Fruit fly (Drosophila melanogaster) whole organism, embryonic: Measurements from ENCODE around the gene CG34163.

Experiments
- Atf3 ChIP-seq: fragments of 200-800 bp; sonication (Bioruptor generic); optimal IDR thresholded peaks from 3 replicates; lab custom pipeline; 2016; ENCODE audit warnings: missing biosample characterization, missing genetic modification characterization
- CG10267 ChIP-seq: fragments of 200-800 bp; sonication (Bioruptor generic); optimal IDR thresholded peaks from 2 replicates; lab custom pipeline; 2018; ENCODE audit warnings: missing biosample characterization, mild to moderate bottlenecking, missing genetic modification characterization, moderate library complexity
- CG10321 ChIP-seq: fragments of 200-800 bp; sonication (Bioruptor generic); IDR thresholded peaks from 2 replicates; pipeline ENCODE4 v1.3.6; 2022; ENCODE audit warnings: missing biosample characterization, missing genetic modification characterization
- CG11398 ChIP-seq: fragments of 200-800 bp; sonication (Bioruptor generic); optimal IDR thresholded peaks from 2 replicates; lab custom pipeline; 2016; ENCODE audit warnings: missing biosample characterization, missing genetic modification characterization
- CG11560 ChIP-seq: fragments of 200-800 bp; sonication (Bioruptor generic); IDR thresholded peaks from 3 replicates; pipeline ENCODE4 v1.3.6; 2022; ENCODE audit warnings: missing biosample characterization, missing genetic modification characterization
- CG12942 ChIP-seq: fragments of 200-800 bp; sonication (Bioruptor generic); optimal IDR thresholded peaks from 3 replicates; lab custom pipeline; 2016; ENCODE audit warnings: missing biosample characterization, missing genetic modification characterization
- CG13287 ChIP-seq: fragments of 200-800 bp; sonication (Bioruptor generic); IDR thresholded peaks from 2 replicates; pipeline ENCODE4 v1.3.6; 2022; ENCODE audit warnings: missing biosample characterization, missing genetic modification characterization; ENCODE audit not compliant: partially characterized antibody
- CG1602 ChIP-seq: fragments of 200-800 bp; sonication (Bioruptor generic); optimal IDR thresholded peaks from 3 replicates; lab custom pipeline; 2016; ENCODE audit warnings: missing biosample characterization, missing genetic modification characterization
- CG2875 ChIP-seq: fragments of 200-800 bp; sonication (Bioruptor generic); optimal IDR thresholded peaks from 2 replicates; lab custom pipeline; 2017; ENCODE audit warnings: missing biosample characterization, mild to moderate bottlenecking, missing genetic modification characterization, missing genetic modification reagents
- CG3065 ChIP-seq: fragments of 200-800 bp; sonication (Bioruptor generic); optimal IDR thresholded peaks from 2 replicates; lab custom pipeline; 2016; ENCODE audit warnings: missing biosample characterization, missing genetic modification characterization
- CG33557 ChIP-seq: fragments of 200-800 bp; sonication (Bioruptor generic); optimal IDR thresholded peaks from 2 replicates; lab custom pipeline; 2019; ENCODE audit warnings: missing biosample characterization, mild to moderate bottlenecking, missing genetic modification characterization, moderate library complexity
- CG4617 ChIP-seq: fragments of 200-800 bp; sonication (Bioruptor generic); optimal IDR thresholded peaks from 3 replicates; lab custom pipeline; 2016; ENCODE audit warnings: missing biosample characterization, missing genetic modification characterization, borderline replicate concordance
- CG4854 ChIP-seq: fragments of 200-800 bp; sonication (Bioruptor generic); optimal IDR thresholded peaks from 2 replicates; lab custom pipeline; 2016; ENCODE audit warnings: missing biosample characterization, missing genetic modification characterization, inconsistent platforms
- CG6175 ChIP-seq: fragments of 200-800 bp; sonication (Bioruptor generic); IDR thresholded peaks from 3 replicates; pipeline ENCODE4 v1.3.6; 2022; ENCODE audit warnings: missing biosample characterization, missing genetic modification characterization
- CG7963 ChIP-seq: fragments of 200-800 bp; sonication (Bioruptor generic); IDR thresholded peaks from 3 replicates; pipeline ENCODE4 v1.3.6; 2022; ENCODE audit warnings: missing biosample characterization, missing genetic modification characterization; ENCODE audit not compliant: partially characterized antibody
- CG8388 ChIP-seq: fragments of 200-800 bp; sonication (Bioruptor generic); optimal IDR thresholded peaks from 2 replicates; lab custom pipeline; 2019; ENCODE audit warnings: missing biosample characterization, mild to moderate bottlenecking, missing genetic modification characterization, moderate library complexity
- CG8478 ChIP-seq: fragments of >200 bp; optimal IDR thresholded peaks from 2 replicates; lab custom pipeline; 2018
- CG9797 ChIP-seq: fragments of 200-800 bp; sonication (Bioruptor generic); optimal IDR thresholded peaks from 3 replicates; lab custom pipeline; 2018; ENCODE audit warnings: missing biosample characterization, mild to moderate bottlenecking, missing genetic modification characterization
- Dip3 ChIP-seq: fragments of 200-800 bp; sonication (Bioruptor generic); optimal IDR thresholded peaks from 3 replicates; lab custom pipeline; 2016; ENCODE audit warnings: missing biosample characterization, missing genetic modification characterization
- Dll ChIP-seq: fragments of 200-800 bp; sonication (Bioruptor generic); IDR thresholded peaks from 4 replicates; pipeline ENCODE4 v1.3.6; 2022; ENCODE audit warnings: missing biosample characterization, missing genetic modification characterization; ENCODE audit not compliant: partially characterized antibody
- Dp ChIP-seq: fragments of 200-800 bp; sonication (Bioruptor generic); optimal IDR thresholded peaks from 2 replicates; lab custom pipeline; 2018; ENCODE audit warnings: missing biosample characterization, mild to moderate bottlenecking, missing genetic modification characterization, moderate library complexity
- E2f2 ChIP-seq: fragments of 200-800 bp; sonication (Bioruptor generic); IDR thresholded peaks from 2 replicates; pipeline ENCODE4 v1.3.6; 2022; ENCODE audit warnings: missing biosample characterization, missing genetic modification characterization
- Fer3 ChIP-seq: fragments of 200-800 bp; sonication (Bioruptor generic); optimal IDR thresholded peaks from 2 replicates; lab custom pipeline; 2018; ENCODE audit warnings: missing biosample characterization, mild to moderate bottlenecking, missing genetic modification characterization, moderate library complexity
- MBD-R2 ChIP-seq: fragments of 200-800 bp; sonication (Bioruptor generic); IDR thresholded peaks from 2 replicates; pipeline ENCODE4 v1.3.6; 2022; ENCODE audit warnings: missing biosample characterization, missing genetic modification characterization
- MESR4 ChIP-seq: fragments of 200-800 bp; sonication (Bioruptor generic); optimal IDR thresholded peaks from 2 replicates; lab custom pipeline; 2018; ENCODE audit warnings: missing biosample characterization, mild to moderate bottlenecking, missing genetic modification characterization, moderate library complexity
- Optix ChIP-seq: fragments of 200-800 bp; sonication (Bioruptor generic); IDR thresholded peaks from 3 replicates; pipeline ENCODE4 v1.3.6; 2022; ENCODE audit warnings: missing biosample characterization, missing genetic modification characterization
- Trl ChIP-seq, 3 experiments: fragments of >200 bp in 2 of 3; fragments of 200-800 bp in 1 of 3; sonication (Bioruptor generic) in 1 of 3; optimal IDR thresholded peaks; 2 replicates in 1 of 3; 3 replicates in 2 of 3; lab custom pipeline; 2016 to 2017; ENCODE audit warnings: missing biosample characterization in 1 of 3, missing genetic modification characterization in 1 of 3
- ab ChIP-seq: fragments of 200-800 bp; sonication (Bioruptor generic); optimal IDR thresholded peaks from 2 replicates; lab custom pipeline; 2016; ENCODE audit warnings: missing biosample characterization, missing genetic modification characterization
- ac ChIP-seq: fragments of 200-800 bp; sonication (Bioruptor generic); optimal IDR thresholded peaks from 3 replicates; lab custom pipeline; 2017; ENCODE audit warnings: missing biosample characterization, mild to moderate bottlenecking, missing genetic modification characterization
- chn ChIP-seq: fragments of 200-800 bp; sonication (Bioruptor generic); optimal IDR thresholded peaks from 2 replicates; lab custom pipeline; 2016; ENCODE audit warnings: missing biosample characterization, missing genetic modification characterization
- crp ChIP-seq, 2 experiments: fragments of 200-800 bp; sonication (Bioruptor generic); optimal IDR thresholded peaks; 2 replicates in 1 of 2; 3 replicates in 1 of 2; lab custom pipeline; 2017; ENCODE audit warnings: missing biosample characterization in 2 of 2, missing genetic modification characterization in 2 of 2, mild to moderate bottlenecking in 1 of 2, moderate library complexity in 1 of 2
- emc ChIP-seq: fragments of 200-800 bp; sonication (Bioruptor generic); optimal IDR thresholded peaks from 2 replicates; lab custom pipeline; 2016; ENCODE audit warnings: missing biosample characterization, missing genetic modification characterization
- esg ChIP-seq: fragments of 200-800 bp; sonication (Bioruptor generic); conservative IDR thresholded peaks from 2 replicates; pipeline ENCODE4 v1.3.6; 2022; ENCODE audit warnings: missing biosample characterization, missing genetic modification characterization
- gfzf ChIP-seq: fragments of 200-800 bp; sonication (Bioruptor generic); optimal IDR thresholded peaks from 2 replicates; lab custom pipeline; 2016; ENCODE audit warnings: missing biosample characterization, mild to moderate bottlenecking, missing genetic modification characterization, moderate library complexity
- grn ChIP-seq: fragments of 200-800 bp; sonication (Bioruptor generic); optimal IDR thresholded peaks from 3 replicates; lab custom pipeline; 2017; ENCODE audit warnings: missing biosample characterization, missing genetic modification characterization
- nerfin-1 ChIP-seq: fragments of 200-800 bp; sonication (Bioruptor generic); optimal IDR thresholded peaks from 3 replicates; lab custom pipeline; 2019; ENCODE audit warnings: missing biosample characterization, mild to moderate bottlenecking, missing genetic modification characterization, moderate library complexity
- otp ChIP-seq: fragments of 200-800 bp; sonication (Bioruptor generic); IDR thresholded peaks from 3 replicates; pipeline ENCODE4, ENCODE4 v1.3.6; 2022; ENCODE audit warnings: missing biosample characterization, missing genetic modification characterization
- pnt ChIP-seq: fragments of 200-800 bp; sonication (Bioruptor generic); optimal IDR thresholded peaks from 3 replicates; lab custom pipeline; 2016; ENCODE audit warnings: missing biosample characterization, missing genetic modification characterization
- pzg ChIP-seq: fragments of 200-800 bp; sonication (Bioruptor generic); optimal IDR thresholded peaks from 3 replicates; lab custom pipeline; 2018; ENCODE audit warnings: missing biosample characterization, mild to moderate bottlenecking, missing genetic modification characterization, moderate library complexity
- rib ChIP-seq: fragments of 200-800 bp; sonication (Bioruptor generic); IDR thresholded peaks from 2 replicates; pipeline ENCODE4 v1.3.6; 2022; ENCODE audit warnings: missing biosample characterization, missing genetic modification characterization
- run ChIP-seq: fragments of 200-800 bp; sonication (Bioruptor generic); optimal IDR thresholded peaks from 3 replicates; lab custom pipeline; 2018; ENCODE audit warnings: missing biosample characterization, mild to moderate bottlenecking, missing genetic modification characterization
- sd ChIP-seq: fragments of 200-800 bp; sonication (Bioruptor generic); optimal IDR thresholded peaks from 3 replicates; lab custom pipeline; 2018; ENCODE audit warnings: missing biosample characterization, mild to moderate bottlenecking, missing genetic modification characterization, moderate library complexity
- sens ChIP-seq: fragments of 200-800 bp; sonication (Bioruptor generic); peaks from one replicate; lab custom pipeline; 2016; ENCODE audit warnings: missing biosample characterization, missing genetic modification characterization
- seq ChIP-seq: fragments of 200-800 bp; sonication (Bioruptor generic); IDR thresholded peaks from 2 replicates; pipeline ENCODE4 v1.3.6; 2022; ENCODE audit warnings: missing biosample characterization, missing genetic modification characterization
- slbo ChIP-seq: fragments of 200-800 bp; sonication (Bioruptor generic); IDR thresholded peaks from 2 replicates; pipeline ENCODE4 v1.3.6; 2022; ENCODE audit warnings: missing biosample characterization, missing genetic modification characterization
- sqz ChIP-seq: fragments of 200-800 bp; sonication (Bioruptor generic); optimal IDR thresholded peaks from 3 replicates; lab custom pipeline; 2018; ENCODE audit warnings: missing biosample characterization, mild to moderate bottlenecking, missing genetic modification characterization
- ssp ChIP-seq: fragments of 200-800 bp; sonication (Bioruptor generic); IDR thresholded peaks from 2 replicates; pipeline ENCODE4 v1.3.6; 2022; ENCODE audit warnings: missing biosample characterization, missing genetic modification characterization
- stwl ChIP-seq: fragments of 200-800 bp; sonication (Bioruptor generic); optimal IDR thresholded peaks from 3 replicates; lab custom pipeline; 2018; ENCODE audit warnings: missing biosample characterization, mild to moderate bottlenecking, missing genetic modification characterization, moderate library complexity
- unc-4 ChIP-seq: fragments of 200-800 bp; sonication (Bioruptor generic); IDR thresholded peaks from 2 replicates; pipeline ENCODE4 v1.3.6; 2022; ENCODE audit warnings: missing biosample characterization, missing genetic modification characterization; ENCODE audit not compliant: partially characterized antibody
- vfl ChIP-seq: fragments of 200-800 bp; sonication (Bioruptor generic); optimal IDR thresholded peaks from 2 replicates; lab custom pipeline; 2016; ENCODE audit warnings: missing biosample characterization, missing genetic modification characterization
- wek ChIP-seq: fragments of 200-800 bp; sonication (Bioruptor generic); optimal IDR thresholded peaks from 3 replicates; lab custom pipeline; 2018; ENCODE audit warnings: missing biosample characterization, mild to moderate bottlenecking, missing genetic modification characterization, moderate library complexity

Gene CG34163

dm6 chr2L:12020735-12021134, 32.7 kb downstream of the CG34163 start, which contains the start of gene Wdr81:
Gene Wdr81 (minus strand): TSS chr2L:12020960.
- no peak for TF ChIP-seq slbo (GFP tag; lab: Robert Waterston, UW)
- TF ChIP-seq emc (GFP tag; lab: Kevin White, UChicago): no peak
- peak; percentile 94 for TF ChIP-seq E2f2 (GFP tag; lab: Robert Waterston, UW)
- peak; percentile 45 for TF ChIP-seq CG4617 (GFP tag; lab: Kevin White, UChicago)
- TF ChIP-seq vfl (GFP tag; lab: Kevin White, UChicago): no peak
- TF ChIP-seq Dp (GFP tag; lab: Kevin White, UChicago): peak; percentile 96
- no peak for TF ChIP-seq chn
- no peak for TF ChIP-seq otp (GFP tag; lab: Robert Waterston, UW)
- no peak for TF ChIP-seq CG3065 (GFP tag; lab: Kevin White, UChicago)
- TF ChIP-seq ac (GFP tag; lab: Kevin White, UChicago): no peak
- TF ChIP-seq pzg (GFP tag; lab: Kevin White, UChicago): peak; percentile 68
- TF ChIP-seq Fer3 (tag; lab: Kevin White, UChicago): no peak
- peak; percentile 47; the same call in 2 of the 4 replicates for TF ChIP-seq Dll
- TF ChIP-seq MBD-R2 (GFP tag; lab: Robert Waterston, UW): peak; percentile 58
- no peak for TF ChIP-seq CG11560 (tag; lab: Robert Waterston, UW)
- peak; percentile 17 for TF ChIP-seq CG10267
- TF ChIP-seq esg (GFP tag; lab: Robert Waterston, UW): no peak
- TF ChIP-seq sd: peak; percentile 88
- TF ChIP-seq grn (GFP tag; lab: Kevin White, UChicago): no peak
- TF ChIP-seq stwl (tag; lab: Kevin White, UChicago): peak; percentile 28
- peak; percentile 48 for TF ChIP-seq wek (GFP tag; lab: Kevin White, UChicago)
- peak; percentile 58 for TF ChIP-seq CG9797 (GFP tag; lab: Kevin White, UChicago)
- TF ChIP-seq sqz: peak; percentile 66
- peak; percentile 80 for TF ChIP-seq gfzf (GFP tag; lab: Kevin White, UChicago)
- TF ChIP-seq CG10321 (GFP tag; lab: Robert Waterston, UW): 0 out of 2 replicates have a peak, but pooled peaks have one; percentile 17
- peak; percentile 61 for TF ChIP-seq MESR4 (GFP tag; lab: Kevin White, UChicago)
- TF ChIP-seq crp (GFP tag; optimal IDR thresholded peaks at IDR 0.05; lab: Kevin White, UChicago): peak; percentile 76 to 93
- peak; percentile 46 for TF ChIP-seq CG13287 (GFP tag; lab: Robert Waterston, UW)
- peak; percentile 68 for TF ChIP-seq rib (GFP tag; lab: Robert Waterston, UW)
- no peak for TF ChIP-seq Atf3
- no peak for TF ChIP-seq ab (GFP tag; lab: Kevin White, UChicago)
- TF ChIP-seq CG1602 (GFP tag; lab: Kevin White, UChicago): no peak
- TF ChIP-seq CG4854 (GFP tag; lab: Kevin White, UChicago): no peak

- peak; percentile 96 for TF ChIP-seq sens (GFP tag; lab: Kevin White, UChicago)
- TF ChIP-seq Dll: no peak
- no peak for TF ChIP-seq unc-4
- peak; percentile 62 for TF ChIP-seq CG12942
- TF ChIP-seq CG8478 (lab: Kevin White, UChicago): no peak
- TF ChIP-seq CG11560 (tag; lab: Robert Waterston, UW): no peak
- TF ChIP-seq gfzf (GFP tag; lab: Kevin White, UChicago): no peak
- TF ChIP-seq CG6175 (GFP tag; lab: Robert Waterston, UW): no peak
- TF ChIP-seq Dip3 (GFP tag; lab: Kevin White, UChicago): no peak
- peak; percentile 78 for TF ChIP-seq seq
- no peak for TF ChIP-seq Trl (optimal IDR thresholded peaks at IDR 0.05; lab: Kevin White, UChicago)
- peak; percentile 61 for TF ChIP-seq Trl (GFP tag; optimal IDR thresholded peaks at IDR 0.05; lab: Kevin White, UChicago)
- TF ChIP-seq CG11398 (GFP tag; lab: Kevin White, UChicago): peak; percentile 54
- TF ChIP-seq CG7963: no peak
- no peak for TF ChIP-seq ssp (GFP tag; lab: Robert Waterston, UW)
- no peak for TF ChIP-seq pnt
- no peak for TF ChIP-seq Optix (GFP tag; lab: Robert Waterston, UW)
- TF ChIP-seq CG8388 (GFP tag; lab: Kevin White, UChicago): peak; percentile 42
- TF ChIP-seq run (tag; lab: Kevin White, UChicago): no peak
- peak; percentile 88 for TF ChIP-seq CG2875 (GFP tag; lab: Kevin White, UChicago)
- TF ChIP-seq nerfin-1 (tag; lab: Kevin White, UChicago): peak; percentile 36
- peak; percentile 81 for TF ChIP-seq CG33557 (GFP tag; lab: Kevin White, UChicago)
Measured at dm6 chr2L:12021193-12021592, 33.1 kb downstream of the CG34163 start.
